Worm (Caenorhabditis elegans): ENCODE data around the gene Y66D12A.7.

DNA sequence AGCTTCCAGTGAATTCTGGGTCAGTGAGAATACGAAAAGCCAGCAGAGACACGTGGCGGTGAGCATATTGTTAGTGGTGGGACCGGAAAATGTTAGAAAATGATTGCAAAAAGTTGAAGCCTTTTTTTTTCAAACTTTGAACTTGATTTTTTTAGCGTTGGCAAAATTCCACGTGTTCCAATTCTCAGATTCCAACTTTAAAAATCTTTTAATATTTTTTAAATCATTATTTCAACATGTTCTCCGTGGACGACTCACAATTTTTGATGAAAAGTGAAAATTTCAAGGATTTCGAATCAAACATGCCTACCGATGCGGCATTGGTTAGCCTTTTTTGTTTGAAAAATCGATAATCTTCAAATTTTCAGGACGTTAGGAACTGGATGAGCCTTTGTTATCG, 32.1 kb upstream of the Y66D12A.7 start, which contains the start of the genes Y66A7A.9 and Y66A7A.4:
- TF ChIP-seq pes-1 (GFP tag; IDR thresholded peaks at IDR 0.05): no peak
- TF ChIP-seq ama-1 (optimal IDR thresholded peaks at IDR 0.05): no peak
- no peak for TF ChIP-seq hmg-4 (GFP tag; optimal IDR thresholded peaks at IDR 0.05)
- TF ChIP-seq flt-1 (GFP tag; IDR thresholded peaks at IDR 0.05): no peak
- no peak for TF ChIP-seq scrt-1 (GFP tag; IDR thresholded peaks at IDR 0.05)
- no peak for TF ChIP-seq tbx-37 (GFP tag; conservative IDR thresholded peaks at IDR 0.05)
- no peak for TF ChIP-seq B0310.2 (tag; optimal IDR thresholded peaks at IDR 0.05)
- no peak for TF ChIP-seq aly-1 (tag; optimal IDR thresholded peaks at IDR 0.05)
- TF ChIP-seq hmbx-1 (tag; optimal IDR thresholded peaks at IDR 0.05): no peak
- TF ChIP-seq hnd-1 (tag; optimal IDR thresholded peaks at IDR 0.05): no peak
- TF ChIP-seq sea-1 (GFP tag; conservative IDR thresholded peaks at IDR 0.05): no peak
- no peak for TF ChIP-seq ceh-36 (tag; optimal IDR thresholded peaks at IDR 0.05)
